Worm (Caenorhabditis elegans): ENCODE results near the gene mep-1.

The mep-1 gene

DNA sequence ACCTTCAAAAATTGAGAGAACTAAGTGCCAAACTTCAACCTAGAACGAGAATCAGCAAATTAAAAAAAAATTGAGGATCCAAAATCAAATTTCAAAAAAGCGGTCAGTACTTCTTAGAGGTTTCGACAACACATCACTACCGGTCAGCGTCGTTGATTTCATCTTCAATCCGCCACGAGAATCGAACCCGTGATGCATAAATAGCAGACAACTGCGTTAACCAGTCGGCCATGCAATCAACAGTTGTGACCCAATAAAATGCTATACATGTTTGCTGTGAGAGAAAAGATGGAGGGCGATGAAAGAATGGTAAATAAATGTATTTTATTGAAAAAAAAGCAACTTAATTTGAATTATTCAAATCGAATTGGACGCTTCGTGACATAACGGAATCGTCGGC, 25.3 kb downstream of the mep-1 start (continued):
- peak; percentile 36 to 69 (median 67) for TF ChIP-seq dpl-1 (GFP tag; optimal IDR thresholded peaks at IDR 0.05)
- peak; percentile 27 for TF ChIP-seq ztf-4 (tag; optimal IDR thresholded peaks at IDR 0.05)
- TF ChIP-seq hpl-2 (GFP tag; optimal IDR thresholded peaks at IDR 0.05), result peak; percentile 14
- peak; percentile 76 for TF ChIP-seq lin-14 (GFP tag; optimal IDR thresholded peaks at IDR 0.05)
- TF ChIP-seq ceh-88 (GFP tag; IDR thresholded peaks at IDR 0.05), result peak; percentile 29; the same call in 1 of the 2 replicates
- peak; percentile 29 for TF ChIP-seq nhr-11 (tag; optimal IDR thresholded peaks at IDR 0.05)
- peak; percentile 76 for TF ChIP-seq xbp-1 (tag; optimal IDR thresholded peaks at IDR 0.05)
- TF ChIP-seq ceh-82 (tag; optimal IDR thresholded peaks at IDR 0.05), result peak; percentile 49 to 79 (median 65)
- no peak for TF ChIP-seq fkh-4 (tag; optimal IDR thresholded peaks at IDR 0.05; ENCODE audit: borderline replicate concordance)
- peak; percentile 91 for TF ChIP-seq rnt-1 (tag; optimal IDR thresholded peaks at IDR 0.05)
- TF ChIP-seq unc-98 (GFP tag; IDR thresholded peaks at IDR 0.05), result no peak
- no peak for TF ChIP-seq mab-9 (GFP tag; IDR thresholded peaks at IDR 0.05)
- peak; percentile 40 for TF ChIP-seq zip-4 (GFP tag; optimal IDR thresholded peaks at IDR 0.05)
- TF ChIP-seq fkh-10 (GFP tag; optimal IDR thresholded peaks at IDR 0.05), result no peak
- TF ChIP-seq sup-37 (GFP tag; optimal IDR thresholded peaks at IDR 0.05), result no peak
- peak; percentile 18 for TF ChIP-seq egl-13 (tag; optimal IDR thresholded peaks at IDR 0.05)

- TF ChIP-seq zip-4 (GFP tag; optimal IDR thresholded peaks at IDR 0.05), result no peak
- peak; percentile 95 for TF ChIP-seq blmp-1 (tag; optimal IDR thresholded peaks at IDR 0.05)
- TF ChIP-seq nhr-47 (tag; optimal IDR thresholded peaks at IDR 0.05), result no peak
These were observed 27.4 kb downstream of the mep-1 start, which contains the start of gene col-128 for ce11 chrIV:11551813-11552212. Gene col-128 (minus strand): TSS chrIV:11551960.

- TF ChIP-seq efl-1 (optimal IDR thresholded peaks at IDR 0.05) (peak; percentile 40 to 67), efl-1 (GFP tag; optimal IDR thresholded peaks at IDR 0.05 in 1 of 2) (peak; percentile 55 to 91), dpl-1 (GFP tag; optimal IDR thresholded peaks at IDR 0.05) (peak in 2 of 3 experiments; percentile 53 to 74), nhr-47 (tag; optimal IDR thresholded peaks at IDR 0.05) (no peak), nhr-85 (tag) (peak; percentile 20), lin-35 (GFP tag; optimal IDR thresholded peaks at IDR 0.05) (peak in 1 of 2 experiments; percentile 63), aly-2 (tag; optimal IDR thresholded peaks at IDR 0.05) (peak; percentile 83), ces-1 (GFP tag; optimal IDR thresholded peaks at IDR 0.05) (no peak)
These were observed 37.2 kb downstream of the mep-1 start, which contains the start of gene F12F6.7 for ce11 chrIV:11561677-11562076. Gene F12F6.7 (minus strand): TSS chrIV:11561833.

DNA sequence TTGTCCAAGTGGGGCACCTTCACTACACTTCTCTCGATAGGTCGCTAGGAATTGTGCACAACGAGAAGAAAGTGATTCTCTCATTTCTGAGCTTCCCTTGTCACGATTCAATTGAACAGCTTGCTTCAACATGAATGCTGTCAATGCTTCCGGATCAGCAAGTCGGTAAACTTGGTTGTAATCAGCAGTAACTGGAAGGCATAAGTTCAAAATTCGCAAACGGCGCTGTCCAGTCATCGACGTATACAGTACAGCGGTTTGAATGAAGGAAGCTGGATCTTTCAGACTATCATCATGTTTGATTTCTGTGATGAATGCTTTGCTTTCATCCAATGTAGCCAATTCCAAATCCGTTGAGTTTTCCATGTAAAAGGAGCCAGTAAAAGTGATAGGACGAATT, 38.6 kb downstream of the mep-1 start:
- TF ChIP-seq hlh-4 (tag; optimal IDR thresholded peaks at IDR 0.05), result no peak
- TF ChIP-seq Y116A8C.19 (tag; optimal IDR thresholded peaks at IDR 0.05; ENCODE audit: borderline replicate concordance), result no peak
- TF ChIP-seq ceh-82 (tag; optimal IDR thresholded peaks at IDR 0.05), result no peak
- no peak for TF ChIP-seq irx-1 (tag; optimal IDR thresholded peaks at IDR 0.05)
- no peak for TF ChIP-seq egl-27 (tag; optimal IDR thresholded peaks at IDR 0.05)
- no peak for TF ChIP-seq nhr-77 (tag; optimal IDR thresholded peaks at IDR 0.05)
- no peak for TF ChIP-seq mdl-1 (tag; optimal IDR thresholded peaks at IDR 0.05)
- no peak for TF ChIP-seq unc-30 (tag; optimal IDR thresholded peaks at IDR 0.05)
- no peak for TF ChIP-seq unc-98 (GFP tag; IDR thresholded peaks at IDR 0.05)
- no peak for TF ChIP-seq zag-1 (tag; optimal IDR thresholded peaks at IDR 0.05)
- no peak for TF ChIP-seq ztf-4 (tag; optimal IDR thresholded peaks at IDR 0.05)
- no peak for TF ChIP-seq tlp-1 (tag; optimal IDR thresholded peaks at IDR 0.05)
- no peak for TF ChIP-seq F16B12.6 (tag; optimal IDR thresholded peaks at IDR 0.05)
- no peak for TF ChIP-seq C34B4.2 (tag; optimal IDR thresholded peaks at IDR 0.05)
- no peak for TF ChIP-seq tbx-2 (tag; optimal IDR thresholded peaks at IDR 0.05)
- no peak for TF ChIP-seq unc-86 (tag; optimal IDR thresholded peaks at IDR 0.05)
- TF ChIP-seq vab-15 (tag; optimal IDR thresholded peaks at IDR 0.05), result no peak
- no peak for TF ChIP-seq efl-1 (optimal IDR thresholded peaks at IDR 0.05)
- no peak for TF ChIP-seq efl-1 (GFP tag; optimal IDR thresholded peaks at IDR 0.05 in 1 of 2)
- TF ChIP-seq blmp-1 (tag; optimal IDR thresholded peaks at IDR 0.05), result no peak
- TF ChIP-seq ceh-90 (tag; optimal IDR thresholded peaks at IDR 0.05), result no peak

Data from whole organism, L1 larva.